Worm (Caenorhabditis elegans): Measurements from ENCODE around the gene T13F3.8.

- no peak for TF ChIP-seq tbx-11 (GFP tag; IDR thresholded peaks at IDR 0.05)
- no peak for TF ChIP-seq ceh-36 (tag; optimal IDR thresholded peaks at IDR 0.05)
- TF ChIP-seq ama-1 (optimal IDR thresholded peaks at IDR 0.05), result no peak
- TF ChIP-seq aly-1 (tag; optimal IDR thresholded peaks at IDR 0.05), result no peak
- no peak for TF ChIP-seq ceh-13 (GFP tag; optimal IDR thresholded peaks at IDR 0.05)
- TF ChIP-seq B0310.2 (tag; optimal IDR thresholded peaks at IDR 0.05), result no peak
- no peak for TF ChIP-seq pes-1 (GFP tag; IDR thresholded peaks at IDR 0.05)
- TF ChIP-seq tra-4 (tag; optimal IDR thresholded peaks at IDR 0.05), result no peak
- TF ChIP-seq scrt-1 (GFP tag; IDR thresholded peaks at IDR 0.05), result no peak
- TF ChIP-seq F13C5.2 (tag; optimal IDR thresholded peaks at IDR 0.05), result no peak
- TF ChIP-seq ets-7 (tag; optimal IDR thresholded peaks at IDR 0.05), result no peak
These were observed 45.4 kb downstream of the T13F3.8 start, which contains the start of gene str-214 for ce11 chrV:16315004-16315403.
